Fruit fly (Drosophila melanogaster) whole organism, embryonic: ENCODE measurements around the gene slmo.

ENCODE experiments used
- Atf3 ChIP-seq: fragments of 200-800 bp; sonication (Bioruptor generic); optimal IDR thresholded peaks from 3 replicates; lab custom pipeline; 2016; ENCODE audit warnings: missing biosample characterization, missing genetic modification characterization
- CG9876 ChIP-seq: fragments of 200-800 bp; sonication (Bioruptor generic); optimal IDR thresholded peaks from 2 replicates; lab custom pipeline; 2016; ENCODE audit warnings: missing biosample characterization, missing genetic modification characterization
- CkIIα-i1 ChIP-seq: fragments of 200-800 bp; sonication (Bioruptor generic); IDR thresholded peaks from 2 replicates; pipeline ENCODE4 v1.3.6; 2022; ENCODE audit warnings: missing biosample characterization, missing genetic modification characterization
- Fer2 ChIP-seq: fragments of 200-800 bp; sonication (Bioruptor generic); optimal IDR thresholded peaks from 2 replicates; lab custom pipeline; 2018; ENCODE audit warnings: missing biosample characterization, mild to moderate bottlenecking, missing genetic modification characterization, moderate library complexity
- GATAe ChIP-seq: fragments of 200-800 bp; sonication (Bioruptor generic); conservative IDR thresholded peaks from 2 replicates; pipeline ENCODE4 v1.3.6; 2022; ENCODE audit warnings: missing biosample characterization, missing genetic modification characterization
- Tbp ChIP-seq: fragments of >200 bp; optimal IDR thresholded peaks from 2 replicates; lab custom pipeline; 2018; ENCODE audit warnings: missing biosample characterization, missing genetic modification characterization
- ab ChIP-seq: fragments of 200-800 bp; sonication (Bioruptor generic); optimal IDR thresholded peaks from 2 replicates; lab custom pipeline; 2016; ENCODE audit warnings: missing biosample characterization, missing genetic modification characterization
- ems ChIP-seq: fragments of 200-800 bp; sonication (Bioruptor generic); optimal IDR thresholded peaks from 3 replicates; lab custom pipeline; 2016; ENCODE audit warnings: missing biosample characterization, missing genetic modification characterization
- gt ChIP-seq: fragments of 200-800 bp; sonication (Bioruptor generic); IDR thresholded peaks from 2 replicates; pipeline ENCODE4 v1.3.6; 2022; ENCODE audit warnings: missing biosample characterization, missing genetic modification characterization
- unc-4 ChIP-seq: fragments of 200-800 bp; sonication (Bioruptor generic); IDR thresholded peaks from 2 replicates; pipeline ENCODE4 v1.3.6; 2022; ENCODE audit warnings: missing biosample characterization, missing genetic modification characterization; ENCODE audit not compliant: partially characterized antibody
- usp ChIP-seq: fragments of >200 bp; optimal IDR thresholded peaks from 2 replicates; lab custom pipeline; 2017; ENCODE audit warnings: missing biosample characterization, missing genetic modification characterization
- wdn ChIP-seq: fragments of 200-800 bp; sonication (Bioruptor generic); IDR thresholded peaks from 2 replicates; pipeline ENCODE4 v1.3.6; 2022; ENCODE audit warnings: missing biosample characterization, missing genetic modification characterization

dm6 chr2L:6028712-6029111, 19.8 kb downstream of the slmo start:
- TF ChIP-seq GATAe (GFP tag; lab: Robert Waterston, UW) (no peak), usp (no peak), wdn (GFP tag; lab: Robert Waterston, UW) (no peak), ab (no peak), CG9876 (GFP tag; lab: Kevin White, UChicago) (no peak), gt (GFP tag; lab: Robert Waterston, UW) (no peak), ems (GFP tag; lab: Kevin White, UChicago) (no peak), Fer2 (tag; lab: Kevin White, UChicago) (no peak), unc-4 (GFP tag; lab: Robert Waterston, UW) (no peak), Atf3 (GFP tag; lab: Kevin White, UChicago) (no peak), CkIIα-i1 (GFP tag; lab: Robert Waterston, UW) (no peak), Tbp (GFP tag; lab: Kevin White, UChicago) (no peak)
